Worm (Caenorhabditis elegans) whole organism, late embryonic: ENCODE data around the gene Y40H7A.11.

Experiments used
- C38D4.7 ChIP-seq: fragments of 200-800 bp; sonication (Bioruptor generic); optimal IDR thresholded peaks from 2 replicates; lab custom pipeline; 2018; ENCODE audit warnings: mild to moderate bottlenecking, missing genetic modification characterization, moderate library complexity, missing compliant biosample characterization
- F13H6.1 ChIP-seq: sonication (generic microtip); optimal IDR thresholded peaks from 2 replicates; lab custom pipeline; 2016; ENCODE audit warnings: missing genetic modification characterization, missing compliant biosample characterization
- K02D7.2 ChIP-seq: sonication (generic microtip); optimal IDR thresholded peaks from 2 replicates; lab custom pipeline; 2017; ENCODE audit warnings: mild to moderate bottlenecking, missing genetic modification characterization, missing compliant biosample characterization
- K09A11.1 ChIP-seq: sonication (generic microtip); optimal IDR thresholded peaks from 2 replicates; lab custom pipeline; 2017; ENCODE audit warnings: antibody characterized with exemption, mild to moderate bottlenecking, missing genetic modification characterization, missing compliant biosample characterization; ENCODE audit not compliant: insufficient read depth
- T23F11.4 ChIP-seq: fragments of 200-800 bp; sonication (Bioruptor generic); optimal IDR thresholded peaks from 2 replicates; lab custom pipeline; 2018; ENCODE audit warnings: mild to moderate bottlenecking, missing genetic modification characterization, missing compliant biosample characterization
- Y22D7AL.16 ChIP-seq: sonication (generic microtip); optimal IDR thresholded peaks from 2 replicates; lab custom pipeline; 2016; ENCODE audit warnings: missing genetic modification characterization, missing compliant biosample characterization
- ama-1 ChIP-seq: fragments of 150-350 bp; optimal IDR thresholded peaks from 2 replicates; lab custom pipeline; 2014
- ceh-14 ChIP-seq: sonication (generic microtip); optimal IDR thresholded peaks from 2 replicates; lab custom pipeline; 2016; ENCODE audit warnings: missing genotype, missing genetic modification characterization, missing compliant biosample characterization
- ceh-19 ChIP-seq: fragments of 200-800 bp; sonication (Bioruptor generic); optimal IDR thresholded peaks from 2 replicates; lab custom pipeline; 2018; ENCODE audit warnings: mild to moderate bottlenecking, missing genetic modification characterization, missing compliant biosample characterization
- ceh-2 ChIP-seq: sonication (generic microtip); optimal IDR thresholded peaks from 2 replicates; lab custom pipeline; 2016; ENCODE audit warnings: missing genotype, missing genetic modification characterization, missing compliant biosample characterization
- ceh-22 ChIP-seq: sonication (generic microtip); optimal IDR thresholded peaks from 2 replicates; lab custom pipeline; 2017; ENCODE audit warnings: missing biosample characterization, missing genetic modification characterization
- ceh-24 ChIP-seq: sonication (generic microtip); optimal IDR thresholded peaks from 2 replicates; lab custom pipeline; 2016; ENCODE audit warnings: mild to moderate bottlenecking, missing genetic modification characterization, missing compliant biosample characterization
- ceh-31 ChIP-seq: sonication (generic microtip); optimal IDR thresholded peaks from 2 replicates; lab custom pipeline; 2016; ENCODE audit warnings: missing genetic modification characterization, missing compliant biosample characterization
- dmd-4 ChIP-seq: sonication (generic microtip); optimal IDR thresholded peaks from 2 replicates; lab custom pipeline; 2016; ENCODE audit warnings: borderline replicate concordance, missing genetic modification characterization, missing compliant biosample characterization
- elt-4 ChIP-seq: sonication (generic microtip); optimal IDR thresholded peaks from 2 replicates; lab custom pipeline; 2016; ENCODE audit warnings: missing genetic modification characterization, missing compliant biosample characterization
- eyg-1 ChIP-seq: sonication (generic microtip); optimal IDR thresholded peaks from 2 replicates; lab custom pipeline; 2016; ENCODE audit warnings: missing genotype, missing genetic modification characterization, missing compliant biosample characterization
- fax-1 ChIP-seq: sonication (generic microtip); optimal IDR thresholded peaks from 2 replicates; lab custom pipeline; 2016; ENCODE audit warnings: missing genotype, missing genetic modification characterization, missing compliant biosample characterization
- gmeb-2 ChIP-seq: sonication (generic microtip); optimal IDR thresholded peaks from 2 replicates; lab custom pipeline; 2016; ENCODE audit warnings: missing genetic modification characterization, inconsistent platforms, missing compliant biosample characterization
- hlh-13 ChIP-seq: fragments of 200-800 bp; sonication (Bioruptor generic); optimal IDR thresholded peaks from 2 replicates; lab custom pipeline; 2018; ENCODE audit warnings: mild to moderate bottlenecking, missing genetic modification characterization, missing compliant biosample characterization
- hlh-15 ChIP-seq: sonication (generic microtip); optimal IDR thresholded peaks from 2 replicates; lab custom pipeline; 2016; ENCODE audit warnings: missing genetic modification characterization, missing compliant biosample characterization
- hlh-30 ChIP-seq: sonication (generic microtip); optimal IDR thresholded peaks from 2 replicates; lab custom pipeline; 2017; ENCODE audit warnings: antibody characterized with exemption, missing genetic modification characterization, missing compliant biosample characterization; ENCODE audit not compliant: insufficient read depth
- hlh-8 ChIP-seq: sonication (generic microtip); optimal IDR thresholded peaks from 2 replicates; lab custom pipeline; 2016; ENCODE audit warnings: missing genotype, missing genetic modification characterization, missing compliant biosample characterization
- lim-6 ChIP-seq: sonication (generic microtip); optimal IDR thresholded peaks from 2 replicates; lab custom pipeline; 2016; ENCODE audit warnings: missing genetic modification characterization, missing compliant biosample characterization
- lin-11 ChIP-seq: fragments of 200-800 bp; sonication (Bioruptor generic); optimal IDR thresholded peaks from 2 replicates; lab custom pipeline; 2018; ENCODE audit warnings: mild to moderate bottlenecking, missing genetic modification characterization, missing compliant biosample characterization
- mec-3 ChIP-seq: sonication (generic microtip); optimal IDR thresholded peaks from 2 replicates; lab custom pipeline; 2016; ENCODE audit warnings: borderline replicate concordance, missing genetic modification characterization, missing compliant biosample characterization
- nfya-1 ChIP-seq: sonication (generic microtip); optimal IDR thresholded peaks from 2 replicates; lab custom pipeline; 2017; ENCODE audit warnings: missing genetic modification characterization, mild to moderate bottlenecking, missing compliant biosample characterization, antibody characterized with exemption, moderate library complexity
- nhr-11 ChIP-seq: fragments of 150-350 bp; optimal IDR thresholded peaks from 2 replicates; lab custom pipeline; 2014; ENCODE audit warnings: missing biosample characterization, missing genetic modification characterization
- nhr-232 ChIP-seq: sonication (generic microtip); optimal IDR thresholded peaks from 2 replicates; lab custom pipeline; 2016; ENCODE audit warnings: missing genetic modification characterization, missing compliant biosample characterization
- npax-4 ChIP-seq: sonication (generic microtip); optimal IDR thresholded peaks from 2 replicates; lab custom pipeline; 2016; ENCODE audit warnings: missing genetic modification characterization, missing compliant biosample characterization
- pax-1 ChIP-seq: fragments of 150-350 bp; optimal IDR thresholded peaks from 2 replicates; lab custom pipeline; 2014; ENCODE audit warnings: missing biosample characterization, missing genetic modification characterization
- ref-2 ChIP-seq: sonication (generic microtip); optimal IDR thresholded peaks from 2 replicates; lab custom pipeline; 2016; ENCODE audit warnings: missing genetic modification characterization, missing compliant biosample characterization
- sox-2 ChIP-seq: fragments of 200-800 bp; sonication (Bioruptor generic); IDR thresholded peaks from 2 replicates; pipeline ENCODE4 v1.3.6; 2022; ENCODE audit warnings: missing genetic modification reagents, missing genetic modification characterization, missing compliant biosample characterization
- sox-4 ChIP-seq: sonication (generic microtip); optimal IDR thresholded peaks from 2 replicates; lab custom pipeline; 2017; ENCODE audit warnings: mild to moderate bottlenecking, missing genetic modification characterization, inconsistent platforms, missing compliant biosample characterization
- syd-9 ChIP-seq: sonication (generic microtip); optimal IDR thresholded peaks from 2 replicates; lab custom pipeline; 2016; ENCODE audit warnings: mild to moderate bottlenecking, missing genetic modification characterization, moderate library complexity, missing compliant biosample characterization
- tbx-2 ChIP-seq: sonication (generic microtip); optimal IDR thresholded peaks from 2 replicates; lab custom pipeline; 2016; ENCODE audit warnings: missing genetic modification characterization, missing compliant biosample characterization
- ttx-3 ChIP-seq: sonication (generic microtip); optimal IDR thresholded peaks from 2 replicates; lab custom pipeline; 2016; ENCODE audit warnings: missing genetic modification reagents, missing genetic modification characterization, missing compliant biosample characterization
- unc-42 ChIP-seq: sonication (generic microtip); optimal IDR thresholded peaks from 2 replicates; lab custom pipeline; 2016; ENCODE audit warnings: missing genotype, missing genetic modification characterization, missing compliant biosample characterization
- unc-55 ChIP-seq: sonication (generic microtip); optimal IDR thresholded peaks from 2 replicates; lab custom pipeline; 2017; ENCODE audit warnings: missing biosample characterization, missing genetic modification reagents, missing genetic modification characterization
- zip-5 ChIP-seq: sonication (generic microtip); optimal IDR thresholded peaks from 2 replicates; lab custom pipeline; 2016; ENCODE audit warnings: missing genetic modification characterization, missing compliant biosample characterization

Gene Y40H7A.11

ce11 chrIV:15220253-15220652 is at the start of gene Y40H7A.11:
Y40H7A.11 (minus strand) TSS chrIV:15220353.
- TF ChIP-seq nhr-11 (tag; lab: Kevin White, UChicago) (no peak), elt-4 (no peak), ceh-2 (no peak), Y22D7AL.16 (tag; lab: Kevin White, UChicago) (no peak), T23F11.4 (GFP tag; lab: Kevin White, UChicago) (no peak), gmeb-2 (tag; lab: Kevin White, UChicago) (no peak), sox-2 (GFP tag; lab: Robert Waterston, UW) (no peak), K09A11.1 (tag; lab: Kevin White, UChicago) (no peak)

DNA sequence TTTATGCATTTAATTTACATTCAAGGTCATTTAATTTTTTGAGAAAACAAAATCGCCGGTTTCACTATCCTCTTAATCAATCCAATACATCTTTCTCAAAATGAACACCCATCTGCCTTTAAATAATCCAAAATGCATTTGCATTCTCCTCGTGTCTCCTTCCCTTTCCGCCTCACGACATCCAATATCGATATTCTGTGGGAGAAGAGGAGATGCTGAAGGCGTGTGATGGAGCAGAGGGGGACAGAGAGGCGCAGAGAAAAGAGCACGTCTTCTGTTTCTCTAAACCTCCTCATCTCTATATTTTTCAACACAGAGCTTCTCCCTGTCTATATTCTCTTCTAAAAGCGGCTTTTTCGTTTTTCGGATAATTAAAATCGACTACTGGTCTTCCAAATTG is 39.4 kb upstream of the Y40H7A.11 start, which contains the start of gene Y73F8A.5:
Gene Y73F8A.5 (plus strand): TSS at position 321 of the 400 bp plus-strand sequence.
- TF ChIP-seq unc-42 (tag; lab: Kevin White, UChicago), result peak; percentile 81
- no peak for TF ChIP-seq lin-11 (tag; lab: Kevin White, UChicago)
- TF ChIP-seq lim-6 (tag; lab: Kevin White, UChicago), result no peak
- no peak for TF ChIP-seq hlh-15 (tag; lab: Kevin White, UChicago)
- TF ChIP-seq ceh-22 (tag; lab: Kevin White, UChicago), result no peak
- TF ChIP-seq ceh-14, result peak; percentile 27
- TF ChIP-seq F13H6.1 (tag; lab: Kevin White, UChicago), result no peak
- TF ChIP-seq K02D7.2 (tag; lab: Kevin White, UChicago), result no peak
- peak; percentile 7 for TF ChIP-seq ceh-19 (GFP tag; lab: Kevin White, UChicago)
- TF ChIP-seq ceh-24 (tag; lab: Kevin White, UChicago), result no peak
- TF ChIP-seq hlh-30, result peak; percentile 15
- no peak for TF ChIP-seq sox-4 (tag; lab: Kevin White, UChicago)
- no peak for TF ChIP-seq pax-1 (tag; lab: Kevin White, UChicago)
- peak; percentile 72 for TF ChIP-seq ceh-31 (tag; lab: Kevin White, UChicago)
- no peak for TF ChIP-seq hlh-8 (tag; lab: Kevin White, UChicago)
- no peak for TF ChIP-seq nhr-232 (tag; lab: Kevin White, UChicago)
- TF ChIP-seq nfya-1 (tag; lab: Kevin White, UChicago), result peak; percentile 27
- TF ChIP-seq T23F11.4 (GFP tag; lab: Kevin White, UChicago), result no peak

DNA sequence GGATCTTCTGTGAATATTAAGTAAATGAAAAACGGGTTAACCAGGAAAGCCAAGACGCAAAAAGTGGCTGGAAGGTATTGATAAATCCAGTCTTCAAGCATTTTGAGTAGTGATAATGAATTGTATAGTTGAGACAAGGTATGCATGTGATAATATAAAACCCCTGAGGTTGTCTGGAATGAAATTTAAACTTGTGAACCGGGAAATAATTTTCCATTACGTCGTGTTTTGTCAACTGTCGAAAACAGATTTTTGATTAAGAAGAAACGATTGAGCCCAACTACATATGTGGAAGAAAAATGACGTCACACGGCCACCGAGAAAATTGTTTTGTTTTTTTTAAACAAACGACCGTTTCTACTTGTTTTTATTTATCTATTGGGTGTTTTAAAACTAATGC is 32.0 kb upstream of the Y40H7A.11 start, which contains the start of gene srj-42:
Gene srj-42 (minus strand): TSS at position 101 of the 400 bp plus-strand sequence.
- TF ChIP-seq ama-1 (lab: Kevin White, UChicago), result no peak
- no peak for TF ChIP-seq mec-3 (tag; lab: Kevin White, UChicago)
- TF ChIP-seq sox-4 (tag; lab: Kevin White, UChicago), result no peak
- no peak for TF ChIP-seq K09A11.1 (tag; lab: Kevin White, UChicago)
- TF ChIP-seq dmd-4, result no peak
- TF ChIP-seq T23F11.4 (GFP tag; lab: Kevin White, UChicago), result no peak
- TF ChIP-seq hlh-13 (GFP tag; lab: Kevin White, UChicago), result no peak
- TF ChIP-seq C38D4.7 (GFP tag; lab: Kevin White, UChicago), result no peak
- TF ChIP-seq npax-4 (tag; lab: Kevin White, UChicago), result no peak
- TF ChIP-seq ttx-3 (tag; lab: Kevin White, UChicago), result no peak
- no peak for TF ChIP-seq tbx-2 (tag; lab: Kevin White, UChicago)
- TF ChIP-seq F13H6.1 (tag; lab: Kevin White, UChicago), result no peak

DNA sequence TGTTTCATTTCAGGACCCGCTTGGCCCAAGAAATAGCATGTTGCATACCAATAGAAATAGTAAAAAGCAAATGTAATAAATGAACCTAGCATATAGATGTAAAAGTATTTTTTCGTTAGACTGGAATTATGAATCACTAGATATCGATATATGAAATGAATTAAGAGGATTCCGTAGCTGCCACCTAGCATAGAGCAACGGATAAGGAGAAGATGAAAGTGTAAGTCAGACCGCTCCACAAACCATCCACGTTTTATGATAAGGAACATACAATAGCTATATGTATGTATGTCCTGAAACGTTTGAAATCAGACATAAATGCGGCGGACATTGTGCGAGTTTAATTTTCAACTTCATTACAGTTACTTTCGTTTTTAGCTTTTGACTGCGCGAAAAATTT is 30.9 kb upstream of the Y40H7A.11 start:
- TF ChIP-seq fax-1 (tag; lab: Kevin White, UChicago), result no peak
- TF ChIP-seq zip-5, result no peak
- no peak for TF ChIP-seq dmd-4
- TF ChIP-seq unc-55, result no peak
- TF ChIP-seq eyg-1 (tag; lab: Kevin White, UChicago), result no peak
- no peak for TF ChIP-seq K09A11.1 (tag; lab: Kevin White, UChicago)
- TF ChIP-seq ref-2 (tag; lab: Kevin White, UChicago), result no peak
- no peak for TF ChIP-seq syd-9
- TF ChIP-seq ceh-22 (tag; lab: Kevin White, UChicago), result no peak
- TF ChIP-seq, all 69 proteins: peak for 0
